Worm (Caenorhabditis elegans): ENCODE measurements around the gene sru-18.

The sru-18 gene

DNA sequence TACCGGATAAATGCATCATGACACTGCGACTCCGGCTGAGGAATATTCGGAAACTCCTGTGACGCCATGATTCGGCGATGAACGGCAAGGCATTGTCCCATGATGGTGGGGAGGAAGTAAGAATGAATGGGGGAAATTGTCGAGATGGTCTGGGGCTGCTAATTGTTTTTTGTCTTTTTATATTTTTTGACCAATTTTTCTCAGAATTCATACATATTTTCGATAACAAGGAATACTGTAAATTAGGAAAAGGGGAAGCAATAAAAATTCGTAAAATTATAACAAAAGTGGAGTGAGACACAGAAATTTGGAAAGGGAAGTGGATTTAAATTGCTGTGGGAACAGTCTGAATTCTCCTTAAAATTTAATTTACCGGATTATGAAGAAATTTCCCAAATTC, 23.4 kb downstream of the sru-18 start, which contains the start of gene eak-4:
eak-4 (minus strand) TSS at position 101 of the 400 bp plus-strand sequence.
- TF ChIP-seq aly-1 (tag; optimal IDR thresholded peaks at IDR 0.05) (no peak), sea-1 (GFP tag; conservative IDR thresholded peaks at IDR 0.05) (no peak), hnd-1 (tag; optimal IDR thresholded peaks at IDR 0.05) (no peak), tra-4 (tag; optimal IDR thresholded peaks at IDR 0.05) (no peak), ets-7 (tag; optimal IDR thresholded peaks at IDR 0.05) (no peak), hmbx-1 (tag; optimal IDR thresholded peaks at IDR 0.05) (no peak), F13C5.2 (tag; optimal IDR thresholded peaks at IDR 0.05) (no peak), pes-1 (GFP tag; IDR thresholded peaks at IDR 0.05) (no peak), tbx-11 (GFP tag; IDR thresholded peaks at IDR 0.05) (no peak), scrt-1 (GFP tag; IDR thresholded peaks at IDR 0.05) (no peak), ceh-36 (tag; optimal IDR thresholded peaks at IDR 0.05) (no peak), hmg-4 (GFP tag; optimal IDR thresholded peaks at IDR 0.05) (no peak), B0310.2 (tag; optimal IDR thresholded peaks at IDR 0.05) (no peak), tbx-37 (GFP tag; conservative IDR thresholded peaks at IDR 0.05) (no peak), ceh-13 (GFP tag; optimal IDR thresholded peaks at IDR 0.05) (no peak), ama-1 (optimal IDR thresholded peaks at IDR 0.05) (no peak), flt-1 (GFP tag; IDR thresholded peaks at IDR 0.05) (no peak)

DNA sequence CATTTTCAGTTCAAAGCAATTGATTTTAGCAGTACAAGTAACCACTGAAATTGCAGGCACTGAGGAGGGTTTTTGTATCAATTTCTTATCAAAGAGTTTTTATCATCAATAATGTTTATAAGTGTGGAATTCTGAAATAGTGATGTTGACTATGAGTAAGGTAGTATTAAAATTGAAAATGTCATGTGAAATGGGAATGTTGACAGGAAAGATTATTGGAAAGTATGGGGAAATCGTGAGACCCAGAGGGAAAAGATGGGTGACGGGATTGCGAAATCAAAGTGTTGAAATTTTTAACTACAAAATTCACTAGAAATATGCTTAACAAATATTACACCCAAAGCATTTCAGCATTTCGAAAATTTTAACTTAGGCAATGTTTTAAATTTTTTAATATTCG, 25.2 kb downstream of the sru-18 start, which contains the start of gene F53B2.8:
F53B2.8 (minus strand) TSS at position 180 of the 400 bp plus-strand sequence.
- no peak for TF ChIP-seq ceh-36 (tag; optimal IDR thresholded peaks at IDR 0.05)
- TF ChIP-seq tra-4 (tag; optimal IDR thresholded peaks at IDR 0.05): no peak
- no peak for TF ChIP-seq tbx-11 (GFP tag; IDR thresholded peaks at IDR 0.05)
- TF ChIP-seq ceh-13 (GFP tag; optimal IDR thresholded peaks at IDR 0.05): no peak
- TF ChIP-seq hmg-4 (GFP tag; optimal IDR thresholded peaks at IDR 0.05): no peak
- no peak for TF ChIP-seq hnd-1 (tag; optimal IDR thresholded peaks at IDR 0.05)

DNA sequence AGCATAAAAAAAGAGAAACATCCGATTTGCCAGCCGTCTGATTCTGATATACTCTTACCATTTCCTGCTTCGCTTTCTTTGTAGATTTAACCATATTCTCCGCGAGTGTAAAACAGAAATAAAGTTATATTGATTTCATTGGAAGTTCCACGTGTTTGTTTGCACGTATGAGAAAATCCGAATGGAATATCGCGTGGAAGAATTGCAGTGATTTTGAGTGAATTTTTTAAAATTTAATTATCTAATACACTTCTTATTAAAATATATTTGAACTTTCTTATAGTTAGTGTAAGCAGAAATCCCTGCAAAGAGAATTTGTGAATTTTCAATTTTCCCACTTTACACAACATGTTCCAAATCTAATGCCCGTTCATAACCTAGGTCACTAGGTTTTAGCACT, 29.0 kb downstream of the sru-18 start, which contains the start of gene F53B2.5:
F53B2.5 (minus strand) TSS at position 101 of the 400 bp plus-strand sequence.
- TF ChIP-seq scrt-1 (GFP tag; IDR thresholded peaks at IDR 0.05) (no peak), sea-1 (GFP tag; conservative IDR thresholded peaks at IDR 0.05) (no peak), flt-1 (GFP tag; IDR thresholded peaks at IDR 0.05) (no peak)

DNA sequence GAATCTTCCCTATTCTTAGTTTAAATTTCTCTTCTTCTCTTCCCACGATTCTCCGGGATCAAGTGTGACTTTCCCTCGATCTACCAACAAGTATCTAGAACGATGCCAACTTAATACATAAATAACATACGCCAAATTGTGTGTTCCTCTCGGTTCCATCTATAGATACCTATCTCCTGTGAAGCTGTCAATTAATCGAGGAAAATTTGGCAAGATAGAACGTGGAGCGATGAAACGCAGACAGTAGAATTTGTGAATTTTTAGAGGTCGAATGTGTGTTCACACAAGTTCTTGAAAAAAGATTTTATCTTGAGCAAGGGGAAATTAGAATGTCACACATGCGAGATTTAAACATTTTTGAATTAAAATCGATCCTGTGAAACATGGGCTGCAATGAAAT, 29.4 kb downstream of the sru-18 start:
- TF ChIP-seq tra-4 (tag; optimal IDR thresholded peaks at IDR 0.05) (no peak), tbx-11 (GFP tag; IDR thresholded peaks at IDR 0.05) (no peak), hmbx-1 (tag; optimal IDR thresholded peaks at IDR 0.05) (no peak), flt-1 (GFP tag; IDR thresholded peaks at IDR 0.05) (no peak), ama-1 (optimal IDR thresholded peaks at IDR 0.05) (no peak), F13C5.2 (tag; optimal IDR thresholded peaks at IDR 0.05) (no peak), sea-1 (GFP tag; conservative IDR thresholded peaks at IDR 0.05) (no peak), ceh-36 (tag; optimal IDR thresholded peaks at IDR 0.05) (no peak), tbx-37 (GFP tag; conservative IDR thresholded peaks at IDR 0.05) (no peak), hmg-4 (GFP tag; optimal IDR thresholded peaks at IDR 0.05) (no peak), aly-1 (tag; optimal IDR thresholded peaks at IDR 0.05) (no peak), hnd-1 (tag; optimal IDR thresholded peaks at IDR 0.05) (no peak), pes-1 (GFP tag; IDR thresholded peaks at IDR 0.05) (no peak), ceh-13 (GFP tag; optimal IDR thresholded peaks at IDR 0.05) (no peak), ets-7 (tag; optimal IDR thresholded peaks at IDR 0.05) (no peak), scrt-1 (GFP tag; IDR thresholded peaks at IDR 0.05) (no peak), B0310.2 (tag; optimal IDR thresholded peaks at IDR 0.05) (no peak)

DNA sequence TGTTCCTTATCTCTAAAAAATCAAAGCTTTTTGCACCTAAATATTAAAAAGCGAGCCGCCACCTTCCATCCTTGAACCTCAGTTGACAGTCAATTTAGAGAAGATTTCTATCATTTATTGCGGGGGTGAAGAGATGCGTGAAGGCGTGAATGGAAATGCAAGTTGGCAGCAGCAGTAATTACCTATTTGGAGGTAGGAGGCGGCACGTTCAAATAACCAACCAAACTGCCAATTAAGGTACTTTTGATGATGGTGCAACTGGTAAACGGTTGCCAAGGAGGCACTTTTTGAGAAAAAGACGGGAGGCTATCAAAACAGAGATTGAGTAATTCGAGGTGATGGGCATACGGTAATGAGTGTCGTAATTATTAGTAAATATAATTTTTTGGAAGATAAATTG, 34.3 kb downstream of the sru-18 start:
- TF ChIP-seq sea-1 (GFP tag; conservative IDR thresholded peaks at IDR 0.05): no peak
- TF ChIP-seq tbx-37 (GFP tag; conservative IDR thresholded peaks at IDR 0.05): no peak
- TF ChIP-seq hnd-1 (tag; optimal IDR thresholded peaks at IDR 0.05): no peak
- no peak for TF ChIP-seq flt-1 (GFP tag; IDR thresholded peaks at IDR 0.05)
- no peak for TF ChIP-seq ceh-13 (GFP tag; optimal IDR thresholded peaks at IDR 0.05)
- no peak for TF ChIP-seq tra-4 (tag; optimal IDR thresholded peaks at IDR 0.05)
- no peak for TF ChIP-seq aly-1 (tag; optimal IDR thresholded peaks at IDR 0.05)
- TF ChIP-seq B0310.2 (tag; optimal IDR thresholded peaks at IDR 0.05): no peak
- no peak for TF ChIP-seq ama-1 (optimal IDR thresholded peaks at IDR 0.05)
- TF ChIP-seq scrt-1 (GFP tag; IDR thresholded peaks at IDR 0.05): no peak
- TF ChIP-seq ets-7 (tag; optimal IDR thresholded peaks at IDR 0.05): no peak

DNA sequence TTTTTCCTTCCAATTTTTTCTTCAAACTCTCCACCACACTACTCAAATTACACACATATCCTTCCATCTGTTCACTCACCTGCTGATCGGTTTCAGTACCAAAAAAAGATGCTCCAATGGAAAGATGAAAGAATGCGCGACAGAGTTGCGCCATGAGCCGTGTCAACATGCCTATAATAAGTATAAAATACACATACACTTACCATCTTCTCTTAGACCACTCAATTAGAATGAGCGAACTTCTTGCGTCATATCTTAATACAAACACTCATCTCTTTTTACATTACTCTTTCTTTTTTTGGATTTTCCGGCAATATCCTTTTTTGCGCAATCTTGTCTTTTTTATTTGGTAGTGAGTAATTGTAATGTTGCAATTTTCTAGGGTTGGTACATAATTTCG, 35.6 kb downstream of the sru-18 start:
- TF ChIP-seq tbx-37 (GFP tag; conservative IDR thresholded peaks at IDR 0.05) (no peak), tra-4 (tag; optimal IDR thresholded peaks at IDR 0.05) (no peak), sea-1 (GFP tag; conservative IDR thresholded peaks at IDR 0.05) (no peak), ceh-36 (tag; optimal IDR thresholded peaks at IDR 0.05) (no peak), hnd-1 (tag; optimal IDR thresholded peaks at IDR 0.05) (no peak), ets-7 (tag; optimal IDR thresholded peaks at IDR 0.05) (no peak), tbx-11 (GFP tag; IDR thresholded peaks at IDR 0.05) (no peak), pes-1 (GFP tag; IDR thresholded peaks at IDR 0.05) (no peak), aly-1 (tag; optimal IDR thresholded peaks at IDR 0.05) (no peak), scrt-1 (GFP tag; IDR thresholded peaks at IDR 0.05) (no peak), ceh-13 (GFP tag; optimal IDR thresholded peaks at IDR 0.05) (no peak), F13C5.2 (tag; optimal IDR thresholded peaks at IDR 0.05) (no peak), hmbx-1 (tag; optimal IDR thresholded peaks at IDR 0.05) (no peak), B0310.2 (tag; optimal IDR thresholded peaks at IDR 0.05) (no peak), flt-1 (GFP tag; IDR thresholded peaks at IDR 0.05) (no peak), hmg-4 (GFP tag; optimal IDR thresholded peaks at IDR 0.05) (no peak)

DNA sequence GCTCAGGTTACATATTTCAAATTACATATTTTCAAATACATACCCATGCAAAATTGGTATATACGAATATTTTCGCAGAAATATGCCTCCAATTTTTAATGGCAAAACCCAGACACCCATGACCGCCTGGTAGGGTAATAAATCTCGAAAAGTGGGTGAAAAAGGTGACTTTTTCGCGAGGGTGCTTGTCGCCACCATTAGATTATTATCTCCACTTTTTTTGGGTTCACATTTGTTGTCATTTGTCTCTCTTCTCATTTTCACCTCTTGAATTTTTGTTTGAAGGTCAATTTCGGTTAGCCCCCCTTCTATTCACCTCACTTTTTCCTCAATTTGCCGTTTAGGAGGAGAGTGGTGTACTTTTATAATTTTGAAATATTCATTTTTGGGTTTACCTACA, 38.2 kb downstream of the sru-18 start:
- no peak for TF ChIP-seq ceh-13 (GFP tag; optimal IDR thresholded peaks at IDR 0.05)
- TF ChIP-seq flt-1 (GFP tag; IDR thresholded peaks at IDR 0.05): no peak
- no peak for TF ChIP-seq ama-1 (optimal IDR thresholded peaks at IDR 0.05)
- no peak for TF ChIP-seq aly-1 (tag; optimal IDR thresholded peaks at IDR 0.05)
- TF ChIP-seq F13C5.2 (tag; optimal IDR thresholded peaks at IDR 0.05): no peak
- no peak for TF ChIP-seq tbx-37 (GFP tag; conservative IDR thresholded peaks at IDR 0.05)
- no peak for TF ChIP-seq hnd-1 (tag; optimal IDR thresholded peaks at IDR 0.05)
- no peak for TF ChIP-seq ceh-36 (tag; optimal IDR thresholded peaks at IDR 0.05)
- TF ChIP-seq tra-4 (tag; optimal IDR thresholded peaks at IDR 0.05): no peak
- no peak for TF ChIP-seq B0310.2 (tag; optimal IDR thresholded peaks at IDR 0.05)
- no peak for TF ChIP-seq hmbx-1 (tag; optimal IDR thresholded peaks at IDR 0.05)
- no peak for TF ChIP-seq tbx-11 (GFP tag; IDR thresholded peaks at IDR 0.05)
- TF ChIP-seq hmg-4 (GFP tag; optimal IDR thresholded peaks at IDR 0.05): no peak
- TF ChIP-seq pes-1 (GFP tag; IDR thresholded peaks at IDR 0.05): no peak
- no peak for TF ChIP-seq sea-1 (GFP tag; conservative IDR thresholded peaks at IDR 0.05)
- TF ChIP-seq ets-7 (tag; optimal IDR thresholded peaks at IDR 0.05): no peak
- no peak for TF ChIP-seq scrt-1 (GFP tag; IDR thresholded peaks at IDR 0.05)

Data from whole organism, early embryonic.